Worm (Caenorhabditis elegans): ENCODE data around the gene orc-3.

- no peak for TF ChIP-seq B0261.1 (tag; optimal IDR thresholded peaks at IDR 0.05)
- no peak for TF ChIP-seq dpl-1 (GFP tag; optimal IDR thresholded peaks at IDR 0.05)
- no peak for TF ChIP-seq pha-4 (tag; optimal IDR thresholded peaks at IDR 0.05)
- TF ChIP-seq mel-28 (tag; optimal IDR thresholded peaks at IDR 0.05; ENCODE audit: borderline replicate concordance): no peak
- TF ChIP-seq ama-1 (optimal IDR thresholded peaks at IDR 0.05): no peak
- TF ChIP-seq ama-1 (GFP tag; optimal IDR thresholded peaks at IDR 0.05): no peak
- no peak for TF ChIP-seq ccch-3 (GFP tag; optimal IDR thresholded peaks at IDR 0.05)
- no peak for TF ChIP-seq cebp-2 (GFP tag; IDR thresholded peaks at IDR 0.05)
- TF ChIP-seq mes-4 (tag; optimal IDR thresholded peaks at IDR 0.05): no peak
- TF ChIP-seq F22D6.2 (tag; optimal IDR thresholded peaks at IDR 0.05): no peak
- TF ChIP-seq ekl-4 (GFP tag; IDR thresholded peaks at IDR 0.05): no peak
- no peak for TF ChIP-seq ceh-91 (GFP tag; IDR thresholded peaks at IDR 0.05)
- TF ChIP-seq nfya-2 (GFP tag; IDR thresholded peaks at IDR 0.05): no peak
- TF ChIP-seq T07F8.4 (tag; optimal IDR thresholded peaks at IDR 0.05): no peak
These were observed 18.3 kb downstream of the orc-3 start for ce11 chrIII:1226256-1226655.
